Fruit fly (Drosophila melanogaster): ENCODE data around the gene CG17712.
A peak's percentile ranks its signal among the peaks of the same experiment; 100 is the strongest.

Gene CG17712

DNA sequence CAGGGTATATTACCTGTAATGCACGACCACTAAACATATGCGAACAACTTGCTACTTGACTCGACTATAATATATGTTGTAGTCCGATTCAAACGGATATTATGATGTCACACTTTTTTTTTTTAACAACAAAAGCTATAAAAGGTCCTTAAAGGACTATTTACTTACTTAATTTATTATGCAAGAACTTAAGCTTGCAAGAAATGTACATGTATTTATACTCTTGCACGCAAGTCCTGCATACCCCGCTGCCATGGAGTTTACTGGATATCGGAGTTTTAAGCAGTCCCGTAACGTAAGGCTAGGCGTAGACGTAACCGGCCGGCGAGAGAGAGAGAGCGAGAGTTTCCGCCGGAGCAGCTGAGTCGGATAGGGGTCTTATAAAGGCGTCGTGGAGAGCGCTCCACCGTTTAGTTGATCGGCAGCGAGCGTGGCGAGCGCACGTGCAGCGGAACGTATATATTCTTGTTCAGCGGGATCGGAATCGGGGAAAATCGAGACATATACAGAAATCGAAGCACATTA is 14.8 kb downstream of the CG17712 start (continued):
- peak; percentile 75 for TF ChIP-seq Myb (GFP tag; optimal IDR thresholded peaks at IDR 0.05)
- TF ChIP-seq CG11560 (tag; IDR thresholded peaks at IDR 0.05) = peak; percentile 75; the same call in 2 of the 3 replicates
- peak; percentile 84 for TF ChIP-seq Hmr (GFP tag; optimal IDR thresholded peaks at IDR 0.05)
- peak; percentile 75 for TF ChIP-seq da (GFP tag; optimal IDR thresholded peaks at IDR 0.05)
- peak; percentile 91 for TF ChIP-seq sisA (GFP tag; IDR thresholded peaks at IDR 0.05)
- peak; percentile 69; the same call in 1 of the 2 replicates for TF ChIP-seq Oaz (GFP tag; IDR thresholded peaks at IDR 0.05)
- peak; percentile 68 for TF ChIP-seq CG15073 (GFP tag; optimal IDR thresholded peaks at IDR 0.05)
- TF ChIP-seq CG30020 (tag; optimal IDR thresholded peaks at IDR 0.05) = peak; percentile 12
- TF ChIP-seq sob (GFP tag; IDR thresholded peaks at IDR 0.05) = peak; percentile 85
- peak; percentile 37 for TF ChIP-seq Elba2 (GFP tag; optimal IDR thresholded peaks at IDR 0.05)
- peak; percentile 85 for TF ChIP-seq CG8388 (GFP tag; optimal IDR thresholded peaks at IDR 0.05)
- TF ChIP-seq mirr (GFP tag; optimal IDR thresholded peaks at IDR 0.05) = peak; percentile 40
- TF ChIP-seq CG11456 (GFP tag; IDR thresholded peaks at IDR 0.05) = peak; percentile 74; the same call in 2 of the 3 replicates
- TF ChIP-seq CG3995 (GFP tag; optimal IDR thresholded peaks at IDR 0.05) = peak; percentile 48
- TF ChIP-seq crol (GFP tag; IDR thresholded peaks at IDR 0.05) = 0 out of 2 replicates have a peak, but pooled peaks have one; percentile 23
- no peak for TF ChIP-seq Sin3A (optimal IDR thresholded peaks at IDR 0.05)
- TF ChIP-seq ftz-f1 (GFP tag; optimal IDR thresholded peaks at IDR 0.05) = peak; percentile 70
- TF ChIP-seq Sry-β (GFP tag; optimal IDR thresholded peaks at IDR 0.05) = no peak
- TF ChIP-seq CG13624 (GFP tag; optimal IDR thresholded peaks at IDR 0.05) = peak; percentile 87
- peak; percentile 69 to 90 for TF ChIP-seq bsh (GFP tag; optimal IDR thresholded peaks at IDR 0.05)
- no peak for TF ChIP-seq CG16813 (GFP tag; IDR thresholded peaks at IDR 0.05; ENCODE audit: partially characterized antibody)
- TF ChIP-seq mam (GFP tag; optimal IDR thresholded peaks at IDR 0.05) = peak; percentile 92
- TF ChIP-seq CG11093 (GFP tag; IDR thresholded peaks at IDR 0.05) = peak; percentile 88
- peak; percentile 68 for TF ChIP-seq CG4854 (GFP tag; optimal IDR thresholded peaks at IDR 0.05)
- peak; percentile 90 for TF ChIP-seq Antp (GFP tag; optimal IDR thresholded peaks at IDR 0.05)
- peak; percentile 67 for TF ChIP-seq gcm2 (GFP tag; optimal IDR thresholded peaks at IDR 0.05)
- peak; percentile 42; the same call in 1 of the 2 replicates for TF ChIP-seq Doc2 (GFP tag; IDR thresholded peaks at IDR 0.05)
- peak; percentile 25; the same call in 1 of the 2 replicates for TF ChIP-seq amos (GFP tag; IDR thresholded peaks at IDR 0.05; ENCODE audit: partially characterized antibody)
- peak; percentile 88 for TF ChIP-seq CG9727 (GFP tag; optimal IDR thresholded peaks at IDR 0.05)
- peak; percentile 48 for TF ChIP-seq CG15514 (GFP tag; optimal IDR thresholded peaks at IDR 0.05)
- peak; percentile 72 for TF ChIP-seq NK7.1 (GFP tag; optimal IDR thresholded peaks at IDR 0.05)
- no peak; the same call in 2 of the 3 replicates for TF ChIP-seq zen2 (GFP tag; IDR thresholded peaks at IDR 0.05; ENCODE audit: partially characterized antibody)
- TF ChIP-seq MESR4 (GFP tag; optimal IDR thresholded peaks at IDR 0.05) = peak; percentile 6
- TF ChIP-seq CG15479 (GFP tag; optimal IDR thresholded peaks at IDR 0.05) = peak; percentile 8
- no peak; the same call in 1 of the 2 replicates for TF ChIP-seq CG4360 (GFP tag; IDR thresholded peaks at IDR 0.05)
- peak; percentile 90 for TF ChIP-seq ci (GFP tag; IDR thresholded peaks at IDR 0.05)
- TF ChIP-seq CG12104 (GFP tag; optimal IDR thresholded peaks at IDR 0.05) = peak; percentile 61
- TF ChIP-seq Doc3 (GFP tag; IDR thresholded peaks at IDR 0.05; ENCODE audit: partially characterized antibody) = no peak
- TF ChIP-seq ewg (GFP tag; optimal IDR thresholded peaks at IDR 0.05) = peak; percentile 89
- TF ChIP-seq caup (GFP tag; optimal IDR thresholded peaks at IDR 0.05; ENCODE audit: severe bottlenecking) = peak; percentile 70
- TF ChIP-seq ro (GFP tag; IDR thresholded peaks at IDR 0.05) = peak; percentile 69
- TF ChIP-seq Spps (tag; optimal IDR thresholded peaks at IDR 0.05) = peak; percentile 55
- peak; percentile 89 for TF ChIP-seq cato (GFP tag; optimal IDR thresholded peaks at IDR 0.05; ENCODE audit: borderline replicate concordance)
- TF ChIP-seq CG31388 (GFP tag; optimal IDR thresholded peaks at IDR 0.05) = peak; percentile 64
- TF ChIP-seq schlank (tag; optimal IDR thresholded peaks at IDR 0.05) = peak; percentile 54
- TF ChIP-seq Ptx1 (GFP tag; IDR thresholded peaks at IDR 0.05) = peak; percentile 94
- peak; percentile 78 for TF ChIP-seq CG10267 (tag; optimal IDR thresholded peaks at IDR 0.05)
- no peak for TF ChIP-seq cg (GFP tag; optimal IDR thresholded peaks at IDR 0.05)
- TF ChIP-seq tna (GFP tag; IDR thresholded peaks at IDR 0.05; ENCODE audit: partially characterized antibody) = peak; percentile 35; the same call in 1 of the 2 replicates
